Worm (Caenorhabditis elegans): ENCODE measurements around the gene F10G7.9.

ce11 chrII:4736585-4736984 lies 30.3 kb upstream of the F10G7.9 start:
- TF ChIP-seq unc-3 (GFP tag; conservative IDR thresholded peaks at IDR 0.05) (no peak), unc-3 (tag; optimal IDR thresholded peaks at IDR 0.05) (no peak), K02D7.2 (tag; optimal IDR thresholded peaks at IDR 0.05) (no peak), nhr-11 (tag; optimal IDR thresholded peaks at IDR 0.05) (no peak), ref-2 (tag; optimal IDR thresholded peaks at IDR 0.05) (no peak), pag-3 (tag; optimal IDR thresholded peaks at IDR 0.05; ENCODE audit: borderline replicate concordance) (no peak), fkh-10 (GFP tag; optimal IDR thresholded peaks at IDR 0.05) (no peak), sdc-2 (tag; optimal IDR thresholded peaks at IDR 0.05) (no peak)
